Fruit fly (Drosophila melanogaster) whole organism, embryonic: ENCODE results near the gene CG10874.
A peak's percentile ranks its signal among the peaks of the same experiment; 100 is the strongest.

Source experiments
- Atf-2 ChIP-seq: fragments of 200-800 bp; sonication (Bioruptor generic); optimal IDR thresholded peaks from 2 replicates; lab custom pipeline; 2016; ENCODE audit warnings: missing biosample characterization, missing genetic modification characterization
- B-H2 ChIP-seq: fragments of 200-800 bp; sonication (Bioruptor generic); optimal IDR thresholded peaks from 2 replicates; lab custom pipeline; 2018; ENCODE audit warnings: missing biosample characterization, mild to moderate bottlenecking, missing genetic modification characterization
- BEAF-32 ChIP-seq: fragments of 200-800 bp; sonication (Bioruptor generic); optimal IDR thresholded peaks from 3 replicates; lab custom pipeline; 2017; ENCODE audit warnings: missing biosample characterization, missing genetic modification characterization, mild to moderate bottlenecking, moderate library complexity, missing genetic modification reagents
- Bdp1 ChIP-seq: fragments of 200-800 bp; sonication (Bioruptor generic); optimal IDR thresholded peaks from 3 replicates; lab custom pipeline; 2016; ENCODE audit warnings: missing biosample characterization, missing genetic modification characterization
- Bteb2 ChIP-seq: fragments of 200-800 bp; sonication (Bioruptor generic); optimal IDR thresholded peaks from 2 replicates; lab custom pipeline; 2016; ENCODE audit warnings: missing biosample characterization, missing genetic modification characterization
- C15 ChIP-seq: fragments of 200-800 bp; sonication (Bioruptor generic); IDR thresholded peaks from 3 replicates; pipeline ENCODE4 v1.3.6; 2022; ENCODE audit warnings: missing biosample characterization, missing genetic modification characterization
- CG12769 ChIP-seq: fragments of 200-800 bp; sonication (Bioruptor generic); optimal IDR thresholded peaks from 2 replicates; lab custom pipeline; 2019; ENCODE audit warnings: missing biosample characterization, mild to moderate bottlenecking, missing genetic modification characterization, moderate library complexity
- CG14050 ChIP-seq: fragments of 200-800 bp; sonication (Bioruptor generic); IDR thresholded peaks from 3 replicates; pipeline ENCODE4 v1.3.6; 2022; ENCODE audit warnings: missing biosample characterization, missing genetic modification characterization
- CG14441 ChIP-seq: fragments of 200-800 bp; sonication (Bioruptor generic); IDR thresholded peaks from 2 replicates; pipeline ENCODE4 v1.3.6; 2022; ENCODE audit warnings: missing biosample characterization, missing genetic modification characterization
- CG15269 ChIP-seq: fragments of 200-800 bp; sonication (Bioruptor generic); optimal IDR thresholded peaks from 2 replicates; lab custom pipeline; 2018; ENCODE audit warnings: missing biosample characterization, mild to moderate bottlenecking, missing genetic modification characterization, moderate library complexity
- CG15479 ChIP-seq: fragments of 200-800 bp; sonication (Bioruptor generic); optimal IDR thresholded peaks from 3 replicates; lab custom pipeline; 2019; ENCODE audit warnings: missing biosample characterization, mild to moderate bottlenecking, missing genetic modification characterization, moderate library complexity
- CG1602 ChIP-seq: fragments of 200-800 bp; sonication (Bioruptor generic); optimal IDR thresholded peaks from 3 replicates; lab custom pipeline; 2016; ENCODE audit warnings: missing biosample characterization, missing genetic modification characterization
- CG18764 ChIP-seq: fragments of 200-800 bp; sonication (Bioruptor generic); optimal IDR thresholded peaks from 3 replicates; lab custom pipeline; 2016; ENCODE audit warnings: missing biosample characterization, missing genetic modification characterization
- CG2116 ChIP-seq: fragments of 200-800 bp; sonication (Bioruptor generic); optimal IDR thresholded peaks from 3 replicates; lab custom pipeline; 2018; ENCODE audit warnings: missing biosample characterization, mild to moderate bottlenecking, missing genetic modification characterization
- CG2129 ChIP-seq: fragments of 200-800 bp; sonication (Bioruptor generic); IDR thresholded peaks from 2 replicates; pipeline ENCODE4 v1.3.6; 2022; ENCODE audit warnings: missing biosample characterization, missing genetic modification characterization; ENCODE audit not compliant: partially characterized antibody
- CG2875 ChIP-seq: fragments of 200-800 bp; sonication (Bioruptor generic); optimal IDR thresholded peaks from 2 replicates; lab custom pipeline; 2017; ENCODE audit warnings: missing biosample characterization, mild to moderate bottlenecking, missing genetic modification characterization, missing genetic modification reagents
- CG30403 ChIP-seq: fragments of 200-800 bp; sonication (Bioruptor generic); optimal IDR thresholded peaks from 3 replicates; lab custom pipeline; 2016; ENCODE audit warnings: missing biosample characterization, missing genetic modification characterization
- CG4854 ChIP-seq: fragments of 200-800 bp; sonication (Bioruptor generic); optimal IDR thresholded peaks from 2 replicates; lab custom pipeline; 2016; ENCODE audit warnings: missing biosample characterization, missing genetic modification characterization, inconsistent platforms
- CG6683 ChIP-seq: fragments of 200-800 bp; sonication (Bioruptor generic); optimal IDR thresholded peaks from 2 replicates; lab custom pipeline; 2017; ENCODE audit warnings: missing biosample characterization, mild to moderate bottlenecking, missing genetic modification characterization, missing genetic modification reagents
- CG9609 ChIP-seq: fragments of 200-800 bp; sonication (Bioruptor generic); optimal IDR thresholded peaks from 3 replicates; lab custom pipeline; 2016; ENCODE audit warnings: missing biosample characterization, missing genetic modification characterization
- GATAe ChIP-seq: fragments of 200-800 bp; sonication (Bioruptor generic); conservative IDR thresholded peaks from 2 replicates; pipeline ENCODE4 v1.3.6; 2022; ENCODE audit warnings: missing biosample characterization, missing genetic modification characterization
- Hr51 ChIP-seq, 2 experiments: fragments of 200-800 bp; sonication (Bioruptor generic); optimal IDR thresholded peaks; 2 replicates in 1 of 2; 3 replicates in 1 of 2; lab custom pipeline; 2016 to 2018; ENCODE audit warnings: missing biosample characterization in 2 of 2, missing genetic modification characterization in 2 of 2, mild to moderate bottlenecking in 1 of 2, moderate library complexity in 1 of 2
- Hr78 ChIP-seq, 2 experiments: fragments of 200-800 bp in 1 of 2; fragments of >200 bp in 1 of 2; sonication (Bioruptor generic) in 1 of 2; optimal IDR thresholded peaks; 2 replicates each; lab custom pipeline; 2017 to 2019; ENCODE audit warnings: missing biosample characterization in 2 of 2, missing genetic modification characterization in 2 of 2, mild to moderate bottlenecking in 1 of 2, moderate library complexity in 1 of 2
- NC2α ChIP-seq: fragments of 200-800 bp; sonication (Bioruptor generic); optimal IDR thresholded peaks from 2 replicates; lab custom pipeline; 2016; ENCODE audit warnings: missing biosample characterization, missing genetic modification characterization
- PHDP ChIP-seq: fragments of 200-800 bp; sonication (Bioruptor generic); optimal IDR thresholded peaks from 3 replicates; lab custom pipeline; 2018; ENCODE audit warnings: missing biosample characterization, mild to moderate bottlenecking, missing genetic modification characterization, moderate library complexity
- Pdp1 ChIP-seq, 2 experiments: fragments of 200-800 bp; sonication (Bioruptor generic); optimal IDR thresholded peaks; 3 replicates each; lab custom pipeline; 2016; ENCODE audit warnings: missing biosample characterization in 2 of 2, missing genetic modification characterization in 2 of 2, mild to moderate bottlenecking in 1 of 2, moderate library complexity in 1 of 2
- Taf1 ChIP-seq: fragments of 200-800 bp; sonication (Bioruptor generic); IDR thresholded peaks from 2 replicates; pipeline ENCODE4 v1.3.6; 2022; ENCODE audit warnings: missing biosample characterization, missing genetic modification characterization
- ab ChIP-seq: fragments of 200-800 bp; sonication (Bioruptor generic); optimal IDR thresholded peaks from 2 replicates; lab custom pipeline; 2016; ENCODE audit warnings: missing biosample characterization, missing genetic modification characterization
- bbx ChIP-seq: fragments of 200-800 bp; sonication (Bioruptor generic); IDR thresholded peaks from 2 replicates; pipeline ENCODE4 v1.3.6; 2022; ENCODE audit warnings: missing biosample characterization, missing genetic modification characterization; ENCODE audit not compliant: partially characterized antibody
- bcd ChIP-seq: fragments of 200-800 bp; sonication (Bioruptor generic); optimal IDR thresholded peaks from 2 replicates; lab custom pipeline; 2017; ENCODE audit warnings: missing biosample characterization, mild to moderate bottlenecking, missing genetic modification characterization
- br ChIP-seq: fragments of >200 bp; optimal IDR thresholded peaks from 2 replicates; lab custom pipeline; 2017
- crc ChIP-seq: fragments of 200-800 bp; sonication (Bioruptor generic); optimal IDR thresholded peaks from 2 replicates; lab custom pipeline; 2016; ENCODE audit warnings: missing biosample characterization, missing genetic modification characterization
- da ChIP-seq: fragments of 200-800 bp; sonication (Bioruptor generic); optimal IDR thresholded peaks from 2 replicates; lab custom pipeline; 2016; ENCODE audit warnings: missing biosample characterization, missing genetic modification characterization
- dan ChIP-seq: fragments of 200-800 bp; sonication (Bioruptor generic); IDR thresholded peaks from 2 replicates; pipeline ENCODE4 v1.3.6; 2022; ENCODE audit warnings: missing biosample characterization, missing genetic modification characterization
- ftz-f1 ChIP-seq: fragments of 200-800 bp; sonication (Bioruptor generic); optimal IDR thresholded peaks from 2 replicates; lab custom pipeline; 2016; ENCODE audit warnings: missing biosample characterization, missing genetic modification characterization
- gce ChIP-seq: fragments of 200-800 bp; sonication (Bioruptor generic); IDR thresholded peaks from 3 replicates; pipeline ENCODE4 v1.3.6; 2022; ENCODE audit warnings: missing biosample characterization, missing genetic modification characterization
- gcm ChIP-seq: fragments of 200-800 bp; sonication (Bioruptor generic); optimal IDR thresholded peaks from 2 replicates; lab custom pipeline; 2019; ENCODE audit warnings: missing biosample characterization, mild to moderate bottlenecking, missing genetic modification characterization, moderate library complexity
- gcm2 ChIP-seq: fragments of 200-800 bp; sonication (Bioruptor generic); optimal IDR thresholded peaks from 2 replicates; lab custom pipeline; 2016; ENCODE audit warnings: missing biosample characterization, missing genetic modification characterization
- kni ChIP-seq: fragments of 200-800 bp; sonication (Bioruptor generic); optimal IDR thresholded peaks from 3 replicates; lab custom pipeline; 2017; ENCODE audit warnings: mild to moderate bottlenecking, missing biosample characterization, missing genetic modification reagents, missing genetic modification characterization
- lab ChIP-seq: fragments of 200-800 bp; sonication (Bioruptor generic); optimal IDR thresholded peaks from 3 replicates; lab custom pipeline; 2017; ENCODE audit warnings: missing biosample characterization, missing genetic modification characterization, mild to moderate bottlenecking, moderate library complexity, missing genetic modification reagents
- lov ChIP-seq, 2 experiments: fragments of 200-800 bp in 1 of 2; fragments of >200 bp in 1 of 2; sonication (Bioruptor generic) in 1 of 2; IDR thresholded peaks in 1 of 2; optimal IDR thresholded peaks in 1 of 2; 2 replicates in 1 of 2; 3 replicates in 1 of 2; pipeline versions ENCODE4 v1.3.6 to Lab custom; 2017 to 2022; ENCODE audit warnings: missing biosample characterization in 1 of 2, missing genetic modification characterization in 1 of 2
- org-1 ChIP-seq: fragments of 200-800 bp; sonication (Bioruptor generic); optimal IDR thresholded peaks from 2 replicates; lab custom pipeline; 2017; ENCODE audit warnings: missing biosample characterization, missing genetic modification characterization
- pros ChIP-seq: fragments of 200-800 bp; sonication (Bioruptor generic); optimal IDR thresholded peaks from 3 replicates; lab custom pipeline; 2019; ENCODE audit warnings: missing biosample characterization, mild to moderate bottlenecking, missing genetic modification characterization, moderate library complexity
- row ChIP-seq: fragments of 200-800 bp; sonication (Bioruptor generic); IDR thresholded peaks from 3 replicates; pipeline ENCODE4 v1.3.6; 2022; ENCODE audit warnings: missing biosample characterization, missing genetic modification characterization
- sob ChIP-seq: fragments of 200-800 bp; sonication (Bioruptor generic); IDR thresholded peaks from 2 replicates; pipeline ENCODE4 v1.3.6; 2022; ENCODE audit warnings: missing biosample characterization, missing genetic modification characterization
- stc ChIP-seq: fragments of 200-800 bp; sonication (Bioruptor generic); IDR thresholded peaks from 2 replicates; pipeline ENCODE4 v1.3.6; 2022; ENCODE audit warnings: missing biosample characterization, missing genetic modification characterization
- toy ChIP-seq: fragments of 200-800 bp; sonication (Bioruptor generic); IDR thresholded peaks from 2 replicates; pipeline ENCODE4 v1.3.6; 2022; ENCODE audit warnings: missing biosample characterization, missing genetic modification characterization
- vnd ChIP-seq: fragments of 200-800 bp; sonication (Bioruptor generic); IDR thresholded peaks from 3 replicates; pipeline ENCODE4 v1.3.6; 2022; ENCODE audit warnings: missing biosample characterization, missing genetic modification characterization; ENCODE audit not compliant: partially characterized antibody

The CG10874 gene

DNA sequence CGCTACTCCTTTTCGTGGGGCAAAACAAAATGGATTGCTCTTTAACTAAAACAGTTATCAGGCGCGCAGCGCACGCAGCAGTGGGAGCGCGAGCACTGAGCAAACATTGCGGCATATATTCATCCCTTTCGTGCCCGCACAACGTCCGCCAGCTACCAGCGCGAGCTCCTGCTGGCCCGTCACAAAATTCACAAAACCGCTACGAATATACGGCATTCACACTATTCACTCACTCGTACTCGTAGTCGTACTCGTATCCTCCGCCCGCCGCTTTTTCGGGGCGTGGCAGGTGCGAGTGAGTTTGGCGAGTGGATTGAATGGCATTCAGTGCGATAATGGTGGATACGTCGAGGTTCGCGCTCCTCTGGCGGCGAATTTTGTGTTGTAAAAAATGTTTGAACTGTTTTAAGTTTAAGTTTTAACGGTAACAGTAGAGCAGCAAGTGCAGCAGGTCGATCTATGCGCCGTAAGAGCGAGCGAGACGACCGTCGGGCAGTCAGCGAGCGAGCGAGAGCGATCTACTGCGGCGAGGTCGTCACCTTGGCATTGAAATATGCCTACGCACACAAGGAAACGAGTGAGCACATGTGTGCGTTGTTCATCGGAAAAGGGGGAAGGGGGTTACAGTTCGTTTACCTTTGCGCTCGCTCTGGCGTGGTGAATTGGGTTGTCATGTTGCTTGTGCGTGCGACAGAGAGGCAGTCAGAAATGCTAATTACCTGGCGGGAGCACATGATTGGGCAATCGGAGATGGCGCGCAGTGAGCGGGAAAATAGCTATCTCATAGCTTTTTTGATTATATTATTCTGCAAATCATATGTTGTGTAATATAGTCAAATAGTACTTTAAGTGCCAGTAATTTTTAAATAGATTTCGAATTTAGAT lies 4.6 kb upstream of the CG10874 start (continued):
- no peak for TF ChIP-seq lov (optimal IDR thresholded peaks at IDR 0.05; lab: Kevin White, UChicago)
- TF ChIP-seq lov (GFP tag; IDR thresholded peaks at IDR 0.05; lab: Robert Waterston, UW) = no peak
- no peak for TF ChIP-seq CG2129 (GFP tag; lab: Robert Waterston, UW)
- TF ChIP-seq CG2116 (GFP tag; lab: Kevin White, UChicago) = peak; percentile 52
- no peak for TF ChIP-seq C15 (GFP tag; lab: Robert Waterston, UW)
- TF ChIP-seq kni = peak; percentile 99
- no peak for TF ChIP-seq row (GFP tag; lab: Robert Waterston, UW)
- TF ChIP-seq BEAF-32 (GFP tag; lab: Kevin White, UChicago) = no peak
- no peak for TF ChIP-seq Atf-2 (GFP tag; lab: Kevin White, UChicago)
- no peak for TF ChIP-seq CG14441 (GFP tag; lab: Robert Waterston, UW)
- TF ChIP-seq Bdp1 = peak; percentile 28
- peak; percentile 51 for TF ChIP-seq PHDP (tag; lab: Kevin White, UChicago)
- no peak for TF ChIP-seq NC2α
- TF ChIP-seq CG30403 = peak; percentile 74
- TF ChIP-seq da = peak; percentile 10
- TF ChIP-seq CG15269 = peak; percentile 64
- TF ChIP-seq CG15479 (GFP tag; lab: Kevin White, UChicago) = peak; percentile 87
- peak; percentile 55 for TF ChIP-seq CG2875 (GFP tag; lab: Kevin White, UChicago)
- TF ChIP-seq CG12769 (tag; lab: Kevin White, UChicago) = peak; percentile 94
- no peak for TF ChIP-seq Taf1 (GFP tag; lab: Robert Waterston, UW)
- TF ChIP-seq Hr51 (GFP tag; optimal IDR thresholded peaks at IDR 0.05; lab: Kevin White, UChicago) = peak in 1 of 2 experiments; percentile 59
- peak in 1 of 2 experiments; percentile 81 for TF ChIP-seq Pdp1 (GFP tag; optimal IDR thresholded peaks at IDR 0.05; lab: Kevin White, UChicago)
- TF ChIP-seq bcd (GFP tag; lab: Kevin White, UChicago) = no peak
- no peak for TF ChIP-seq GATAe
- TF ChIP-seq CG6683 (GFP tag; lab: Kevin White, UChicago) = peak; percentile 59
- TF ChIP-seq pros (GFP tag; lab: Kevin White, UChicago) = peak; percentile 91
- no peak for TF ChIP-seq dan (GFP tag; lab: Robert Waterston, UW)
- TF ChIP-seq gcm (GFP tag; lab: Kevin White, UChicago) = peak; percentile 70
- no peak for TF ChIP-seq CG4854 (GFP tag; lab: Kevin White, UChicago)
- peak; percentile 53 for TF ChIP-seq B-H2 (GFP tag; lab: Kevin White, UChicago)
- no peak for TF ChIP-seq gcm2
- TF ChIP-seq CG18764 (GFP tag; lab: Kevin White, UChicago) = peak; percentile 4
- TF ChIP-seq stc = no peak
- TF ChIP-seq br = no peak
- no peak for TF ChIP-seq Bteb2 (GFP tag; lab: Kevin White, UChicago)
- TF ChIP-seq CG14050 = no peak
- peak; percentile 61 for TF ChIP-seq ab (GFP tag; lab: Kevin White, UChicago)
- TF ChIP-seq org-1 = peak; percentile 5
- no peak for TF ChIP-seq vnd (GFP tag; lab: Robert Waterston, UW)
- no peak for TF ChIP-seq toy
- TF ChIP-seq gce = no peak
- TF ChIP-seq lab (GFP tag; lab: Kevin White, UChicago) = peak; percentile 74
- TF ChIP-seq crc (GFP tag; lab: Kevin White, UChicago) = no peak
- TF ChIP-seq CG9609 (GFP tag; lab: Kevin White, UChicago) = no peak
- TF ChIP-seq bbx (GFP tag; lab: Robert Waterston, UW) = no peak
- TF ChIP-seq CG1602 (GFP tag; lab: Kevin White, UChicago) = peak; percentile 38
- peak; percentile 100 for TF ChIP-seq ftz-f1 (GFP tag; lab: Kevin White, UChicago)
- TF ChIP-seq Hr78 (GFP tag; optimal IDR thresholded peaks at IDR 0.05; lab: Kevin White, UChicago) = peak in 1 of 2 experiments; percentile 100
- TF ChIP-seq sob (GFP tag; lab: Robert Waterston, UW) = no peak
